Worm (Caenorhabditis elegans) whole organism, midembryonic: ENCODE data around the gene R10D12.7.

Source experiments
- T22C8.4 ChIP-seq: fragments of 200-800 bp; sonication (Bioruptor generic); IDR thresholded peaks from 2 replicates; pipeline ENCODE4 v1.3.6; 2022; ENCODE audit warnings: missing genetic modification characterization, missing compliant biosample characterization
- flt-1 ChIP-seq: fragments of 200-800 bp; sonication (Bioruptor generic); IDR thresholded peaks from 2 replicates; pipeline ENCODE4 v1.3.6; 2022; ENCODE audit warnings: missing genetic modification characterization, missing compliant biosample characterization
- klf-2 ChIP-seq: fragments of 200-800 bp; sonication (Bioruptor generic); conservative IDR thresholded peaks from 2 replicates; pipeline ENCODE4 v1.3.6; 2022; ENCODE audit warnings: missing genetic modification reagents, missing genetic modification characterization, missing compliant biosample characterization
- med-1 ChIP-seq: sonication (generic microtip); optimal IDR thresholded peaks from 2 replicates; lab custom pipeline; 2017; ENCODE audit warnings: missing genetic modification characterization, mild to moderate bottlenecking, missing compliant biosample characterization, antibody characterized with exemption, missing genetic modification reagents; ENCODE audit not compliant: insufficient read depth
- ref-1 ChIP-seq: fragments of 200-800 bp; sonication (Bioruptor generic); conservative IDR thresholded peaks from 2 replicates; pipeline ENCODE4 v1.3.6; 2022; ENCODE audit warnings: missing genetic modification reagents, missing genetic modification characterization, missing compliant biosample characterization
- ztf-29 ChIP-seq: fragments of 200-800 bp; sonication (Bioruptor generic); IDR thresholded peaks from 2 replicates; pipeline ENCODE4 v1.3.6; 2022; ENCODE audit warnings: missing genetic modification reagents, missing genetic modification characterization, missing compliant biosample characterization

ce11 chrV:13993478-13993877 is 43.6 kb downstream of the R10D12.7 start:
- TF ChIP-seq med-1 (GFP tag; lab: Kevin White, UChicago), result no peak
- no peak for TF ChIP-seq flt-1 (GFP tag; lab: Robert Waterston, UW)
- TF ChIP-seq T22C8.4 (GFP tag; lab: Robert Waterston, UW), result no peak
- TF ChIP-seq ref-1 (GFP tag; lab: Robert Waterston, UW), result no peak
- no peak for TF ChIP-seq klf-2 (GFP tag; lab: Robert Waterston, UW)
- TF ChIP-seq ztf-29 (GFP tag; lab: Robert Waterston, UW), result no peak
